Worm (Caenorhabditis elegans): ENCODE measurements around the gene R13A5.11.

ce11 chrIII:7622922-7623321 lies 29.8 kb upstream of the R13A5.11 start:
- TF ChIP-seq ceh-39 (tag; optimal IDR thresholded peaks at IDR 0.05) (no peak), elt-1 (tag; optimal IDR thresholded peaks at IDR 0.05; ENCODE audit: borderline replicate concordance, insufficient read depth) (peak; percentile 32), nhr-76 (tag; optimal IDR thresholded peaks at IDR 0.05) (no peak)

Measured in whole organism, mixed stage, embryonic.